Worm (Caenorhabditis elegans): ENCODE results near the gene Y58A7A.2.

Y58A7A.2 gene

ce11 chrV:5104934-5105333 lies 33.0 kb upstream of the Y58A7A.2 start, which contains the start of gene srab-2:
Gene srab-2 (minus strand): TSS chrV:5105034.
- no peak for TF ChIP-seq ceh-82 (tag; optimal IDR thresholded peaks at IDR 0.05)
- no peak for TF ChIP-seq nhr-77 (tag; optimal IDR thresholded peaks at IDR 0.05)
- no peak for TF ChIP-seq ceh-16 (tag; optimal IDR thresholded peaks at IDR 0.05)
- no peak for TF ChIP-seq skn-1 (tag; optimal IDR thresholded peaks at IDR 0.05)
- no peak for TF ChIP-seq R02D3.7 (tag; optimal IDR thresholded peaks at IDR 0.05)
- no peak for TF ChIP-seq eor-1 (tag; optimal IDR thresholded peaks at IDR 0.05)
- TF ChIP-seq nhr-237 (tag; optimal IDR thresholded peaks at IDR 0.05) = no peak
- no peak for TF ChIP-seq ztf-11 (tag; optimal IDR thresholded peaks at IDR 0.05)
- TF ChIP-seq lsy-12 (tag; optimal IDR thresholded peaks at IDR 0.05) = no peak
- no peak for TF ChIP-seq hmg-11 (tag; optimal IDR thresholded peaks at IDR 0.05)

DNA sequence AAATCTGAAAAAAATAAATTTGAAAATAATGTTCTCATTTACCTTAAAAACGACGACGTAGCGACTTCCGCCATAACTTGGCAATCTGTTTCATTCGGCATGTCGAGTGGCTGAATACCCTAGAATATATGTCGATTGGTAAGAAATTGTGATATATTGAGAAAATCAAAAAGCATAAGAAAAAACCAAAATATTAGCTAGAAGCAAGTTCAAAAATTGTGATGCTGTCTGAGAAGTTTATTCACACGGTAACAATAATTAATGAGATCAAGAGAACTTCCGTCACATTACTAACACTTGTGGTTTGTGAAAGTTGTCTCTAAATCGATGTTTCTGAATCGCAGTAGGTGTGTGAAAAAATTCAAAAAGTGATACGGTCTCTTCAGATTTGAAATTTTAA lies 30.0 kb upstream of the Y58A7A.2 start, which contains the start of gene srab-1:
Gene srab-1 (minus strand): TSS at position 101 of the 400 bp plus-strand sequence.
- TF ChIP-seq ceh-9 (tag; optimal IDR thresholded peaks at IDR 0.05) (no peak), ztf-11 (tag; optimal IDR thresholded peaks at IDR 0.05) (no peak), fkh-10 (GFP tag; optimal IDR thresholded peaks at IDR 0.05) (no peak), ceh-82 (tag; optimal IDR thresholded peaks at IDR 0.05) (no peak), daf-12 (tag; optimal IDR thresholded peaks at IDR 0.05) (no peak), aly-2 (tag; optimal IDR thresholded peaks at IDR 0.05) (no peak), pqm-1 (tag; optimal IDR thresholded peaks at IDR 0.05) (no peak), fos-1 (tag; optimal IDR thresholded peaks at IDR 0.05) (no peak), nhr-11 (tag; optimal IDR thresholded peaks at IDR 0.05) (no peak), ztf-4 (tag; optimal IDR thresholded peaks at IDR 0.05) (no peak), egl-27 (tag; optimal IDR thresholded peaks at IDR 0.05) (no peak), ama-1 (optimal IDR thresholded peaks at IDR 0.05) (no peak), lin-39 (tag; optimal IDR thresholded peaks at IDR 0.05) (no peak), nhr-77 (tag; optimal IDR thresholded peaks at IDR 0.05) (no peak), unc-62 (GFP tag; optimal IDR thresholded peaks at IDR 0.05) (no peak), ZK546.5 (tag; optimal IDR thresholded peaks at IDR 0.05) (no peak), lin-15B (tag; optimal IDR thresholded peaks at IDR 0.05) (no peak)

- TF ChIP-seq ztf-4 (tag; optimal IDR thresholded peaks at IDR 0.05) (no peak), egl-27 (tag; optimal IDR thresholded peaks at IDR 0.05) (no peak), fkh-2 (tag; optimal IDR thresholded peaks at IDR 0.05) (no peak)
Measured at ce11 chrV:5098925-5099324, 26.9 kb upstream of the Y58A7A.2 start, which contains the start of gene unc-46. Gene unc-46 (minus strand): TSS chrV:5099025.

ce11 chrV:5097035-5097434 lies 25.1 kb upstream of the Y58A7A.2 start, which contains the start of gene C04F5.2:
Gene C04F5.2 (minus strand): TSS chrV:5097135.
- no peak for TF ChIP-seq egl-27 (tag; optimal IDR thresholded peaks at IDR 0.05)
- TF ChIP-seq pqm-1 (tag; optimal IDR thresholded peaks at IDR 0.05) = no peak
- TF ChIP-seq egl-5 (tag; optimal IDR thresholded peaks at IDR 0.05) = no peak
- no peak for TF ChIP-seq pha-4 (tag; optimal IDR thresholded peaks at IDR 0.05)
- no peak for TF ChIP-seq jun-1 (tag; optimal IDR thresholded peaks at IDR 0.05)
- no peak for TF ChIP-seq R02D3.7 (tag; optimal IDR thresholded peaks at IDR 0.05)
- no peak for TF ChIP-seq nhr-237 (tag; optimal IDR thresholded peaks at IDR 0.05)

DNA sequence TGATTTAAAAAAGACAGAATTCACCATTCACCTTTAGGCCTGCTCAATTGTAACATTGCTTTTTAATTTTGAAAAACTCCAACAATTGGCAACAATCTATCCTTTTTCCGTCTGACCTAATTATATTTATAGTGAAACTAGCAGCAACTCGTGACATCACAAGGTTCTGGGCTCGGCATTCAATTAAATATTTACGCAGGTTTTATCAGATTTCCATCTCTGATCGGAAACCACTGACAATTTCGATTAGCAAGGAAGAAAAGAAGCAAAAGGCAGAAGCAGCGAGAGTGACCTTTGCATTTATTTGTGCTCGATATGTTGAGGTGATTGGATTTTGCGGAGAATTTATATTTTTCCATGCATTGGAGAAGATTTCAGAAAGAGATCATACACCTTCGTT lies 18.4 kb upstream of the Y58A7A.2 start:
- TF ChIP-seq ztf-11 (tag; optimal IDR thresholded peaks at IDR 0.05) = no peak
- no peak for TF ChIP-seq nhr-67 (tag; optimal IDR thresholded peaks at IDR 0.05)
- no peak for TF ChIP-seq nhr-11 (tag; optimal IDR thresholded peaks at IDR 0.05)
- TF ChIP-seq fkh-10 (GFP tag; optimal IDR thresholded peaks at IDR 0.05) = peak; percentile 20
- TF ChIP-seq elt-1 (tag; optimal IDR thresholded peaks at IDR 0.05) = peak; percentile 18
- no peak for TF ChIP-seq elt-3 (tag; optimal IDR thresholded peaks at IDR 0.05)
- TF ChIP-seq hmg-11 (tag; optimal IDR thresholded peaks at IDR 0.05) = no peak
- no peak for TF ChIP-seq ceh-16 (tag; optimal IDR thresholded peaks at IDR 0.05)

DNA sequence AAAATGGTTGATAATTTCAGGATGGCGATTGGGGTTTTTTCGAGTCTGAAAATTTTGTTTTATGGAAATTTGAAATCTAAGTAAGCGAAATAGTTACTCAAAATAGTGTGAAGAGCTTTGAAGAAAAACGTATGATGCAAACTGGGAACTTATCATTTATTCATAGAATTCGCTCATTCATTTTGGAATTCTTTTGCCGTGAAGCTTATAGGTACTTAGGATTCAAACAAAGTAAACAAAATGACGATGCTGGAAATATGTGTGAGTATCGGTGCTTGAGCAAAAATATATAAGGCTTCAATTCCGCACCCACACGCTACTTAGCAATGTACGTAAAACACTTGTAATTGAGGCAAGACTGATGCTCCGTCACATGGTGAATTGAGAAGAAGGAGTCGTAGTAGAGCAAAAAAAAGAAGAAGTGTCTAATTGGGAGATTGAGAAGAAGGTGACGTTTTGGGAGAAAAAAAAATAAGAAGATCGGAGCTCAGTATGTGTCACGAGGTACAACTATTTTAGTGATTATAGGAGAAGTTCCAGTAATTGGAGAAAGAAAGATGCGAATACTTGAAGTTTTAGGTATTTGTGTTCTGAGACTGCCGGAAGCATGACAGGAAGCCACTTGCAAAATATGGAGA lies 17.6 kb upstream of the Y58A7A.2 start, which contains the start of gene glb-32:
Gene glb-32 (minus strand): TSS at position 51 of the 638 bp plus-strand sequence.
- no peak for TF ChIP-seq nhr-77 (tag; optimal IDR thresholded peaks at IDR 0.05)
- no peak for TF ChIP-seq egl-27 (tag; optimal IDR thresholded peaks at IDR 0.05)
- no peak for TF ChIP-seq mdl-1 (tag; optimal IDR thresholded peaks at IDR 0.05)
- no peak for TF ChIP-seq R02D3.7 (tag; optimal IDR thresholded peaks at IDR 0.05)
- TF ChIP-seq jun-1 (tag; optimal IDR thresholded peaks at IDR 0.05) = no peak
- no peak for TF ChIP-seq lin-39 (tag; optimal IDR thresholded peaks at IDR 0.05)

Measured in whole organism, L3 larva.